Fruit fly (Drosophila melanogaster): Measurements from ENCODE around the gene Sfp24Bc.
A peak's percentile ranks its signal among the peaks of the same experiment; 100 is the strongest.

Sfp24Bc gene

dm6 chr2L:3654956-3655618 is 15.3 kb downstream of the Sfp24Bc start:
- TF ChIP-seq cic (GFP tag; optimal IDR thresholded peaks at IDR 0.05) (no peak), pad (GFP tag; optimal IDR thresholded peaks at IDR 0.05) (no peak), CG7101 (tag; optimal IDR thresholded peaks at IDR 0.05) (no peak), CG5204 (GFP tag; optimal IDR thresholded peaks at IDR 0.05) (no peak), bab1 (GFP tag; optimal IDR thresholded peaks at IDR 0.05) (no peak), toe (GFP tag; optimal IDR thresholded peaks at IDR 0.05) (no peak), CG7045 (GFP tag; optimal IDR thresholded peaks at IDR 0.05) (no peak), Clk (GFP tag; optimal IDR thresholded peaks at IDR 0.05) (no peak), CG33017 (tag; optimal IDR thresholded peaks at IDR 0.05) (no peak), cnc (optimal IDR thresholded peaks at IDR 0.05) (no peak), Hr96 (GFP tag; optimal IDR thresholded peaks at IDR 0.05) (no peak), kay (GFP tag; ENCODE audit: borderline replicate concordance) (no peak), CG11617 (GFP tag; optimal IDR thresholded peaks at IDR 0.05) (no peak), Mnt (GFP tag; optimal IDR thresholded peaks at IDR 0.05) (no peak)

- TF ChIP-seq Hr96 (GFP tag; optimal IDR thresholded peaks at IDR 0.05) (no peak), tj (GFP tag; optimal IDR thresholded peaks at IDR 0.05) (peak; percentile 92), kay (GFP tag; ENCODE audit: borderline replicate concordance) (peak; percentile 93), Clk (GFP tag; optimal IDR thresholded peaks at IDR 0.05) (no peak), toe (GFP tag; optimal IDR thresholded peaks at IDR 0.05) (no peak), CG7101 (tag; optimal IDR thresholded peaks at IDR 0.05) (peak; percentile 38), CG11617 (GFP tag; optimal IDR thresholded peaks at IDR 0.05) (no peak)
Observed at dm6 chr2L:3648173-3648972, 22.0 kb downstream of the Sfp24Bc start.

dm6 chr2L:3647521-3648172 is 22.7 kb downstream of the Sfp24Bc start:
- TF ChIP-seq toe (GFP tag; optimal IDR thresholded peaks at IDR 0.05) (peak; percentile 21), Crg-1 (GFP tag; optimal IDR thresholded peaks at IDR 0.05) (peak; percentile 85), CG1620 (GFP tag; optimal IDR thresholded peaks at IDR 0.05) (peak; percentile 59), tj (GFP tag; optimal IDR thresholded peaks at IDR 0.05) (peak; percentile 69), kay (GFP tag; ENCODE audit: borderline replicate concordance) (peak; percentile 84), cnc (optimal IDR thresholded peaks at IDR 0.05) (no peak), CG14711 (tag; optimal IDR thresholded peaks at IDR 0.05) (peak; percentile 87), Clk (GFP tag; optimal IDR thresholded peaks at IDR 0.05) (peak; percentile 76), Mnt (GFP tag; optimal IDR thresholded peaks at IDR 0.05) (peak; percentile 80), CG5204 (GFP tag; optimal IDR thresholded peaks at IDR 0.05) (peak; percentile 89), Hr96 (GFP tag; optimal IDR thresholded peaks at IDR 0.05) (no peak), ovo (GFP tag; optimal IDR thresholded peaks at IDR 0.05) (peak; percentile 2), CG7045 (GFP tag; optimal IDR thresholded peaks at IDR 0.05) (peak; percentile 85), CG11617 (GFP tag; optimal IDR thresholded peaks at IDR 0.05) (peak; percentile 87), CG33017 (tag; optimal IDR thresholded peaks at IDR 0.05) (peak; percentile 94), cic (GFP tag; optimal IDR thresholded peaks at IDR 0.05) (peak; percentile 89), bab1 (GFP tag; optimal IDR thresholded peaks at IDR 0.05) (peak; percentile 39), CG12768 (GFP tag; optimal IDR thresholded peaks at IDR 0.05) (peak; percentile 92), pad (GFP tag; optimal IDR thresholded peaks at IDR 0.05) (peak; percentile 81), CG7101 (tag; optimal IDR thresholded peaks at IDR 0.05) (peak; percentile 96)

dm6 chr2L:3646041-3646440 is 24.3 kb downstream of the Sfp24Bc start:
- no peak for TF ChIP-seq CG14711 (tag; optimal IDR thresholded peaks at IDR 0.05)
- peak; percentile 9 for TF ChIP-seq CG5204 (GFP tag; optimal IDR thresholded peaks at IDR 0.05)
- peak; percentile 7 for TF ChIP-seq cic (GFP tag; optimal IDR thresholded peaks at IDR 0.05)
- no peak for TF ChIP-seq pad (GFP tag; optimal IDR thresholded peaks at IDR 0.05)

- TF ChIP-seq toe (GFP tag; optimal IDR thresholded peaks at IDR 0.05) = no peak
- TF ChIP-seq cnc (optimal IDR thresholded peaks at IDR 0.05) = no peak
- TF ChIP-seq kay (GFP tag; ENCODE audit: borderline replicate concordance) = no peak
- TF ChIP-seq Mnt (GFP tag; optimal IDR thresholded peaks at IDR 0.05) = no peak
- no peak for TF ChIP-seq CG1620 (GFP tag; optimal IDR thresholded peaks at IDR 0.05)
- TF ChIP-seq pad (GFP tag; optimal IDR thresholded peaks at IDR 0.05) = no peak
- no peak for TF ChIP-seq CG12768 (GFP tag; optimal IDR thresholded peaks at IDR 0.05)
- TF ChIP-seq Hr96 (GFP tag; optimal IDR thresholded peaks at IDR 0.05) = no peak
- no peak for TF ChIP-seq Crg-1 (GFP tag; optimal IDR thresholded peaks at IDR 0.05)
- no peak for TF ChIP-seq CG5204 (GFP tag; optimal IDR thresholded peaks at IDR 0.05)
- no peak for TF ChIP-seq Clk (GFP tag; optimal IDR thresholded peaks at IDR 0.05)
- no peak for TF ChIP-seq ovo (GFP tag; optimal IDR thresholded peaks at IDR 0.05)
- no peak for TF ChIP-seq bab1 (GFP tag; optimal IDR thresholded peaks at IDR 0.05)
- TF ChIP-seq CG14711 (tag; optimal IDR thresholded peaks at IDR 0.05) = no peak
- no peak for TF ChIP-seq CG7045 (GFP tag; optimal IDR thresholded peaks at IDR 0.05)
Observed at dm6 chr2L:3645339-3645738, 25.0 kb downstream of the Sfp24Bc start.

Measured in whole organism, adult.